Worm (Caenorhabditis elegans) whole organism, L1 larva: ENCODE measurements around the gene eif-2Bdelta.
A peak's percentile ranks its signal among the peaks of the same experiment; 100 is the strongest.

Source experiments
- C04F5.9 ChIP-seq: sonication (generic microtip); optimal IDR thresholded peaks from 2 replicates; lab custom pipeline; 2016; ENCODE audit warnings: missing genetic modification characterization, missing compliant biosample characterization
- F16B12.6 ChIP-seq: fragments of 150-350 bp; optimal IDR thresholded peaks from 2 replicates; lab custom pipeline; 2014; ENCODE audit warnings: missing biosample characterization, missing genetic modification characterization
- Y116A8C.19 ChIP-seq: sonication (generic microtip); optimal IDR thresholded peaks from 2 replicates; lab custom pipeline; 2016; ENCODE audit warnings: missing compliant biosample characterization, missing genetic modification characterization, borderline replicate concordance
- aly-2 ChIP-seq: fragments of 150-350 bp; optimal IDR thresholded peaks from 2 replicates; lab custom pipeline; 2014; ENCODE audit warnings: missing biosample characterization, missing genetic modification characterization
- blmp-1 ChIP-seq: fragments of 150-350 bp; optimal IDR thresholded peaks from 2 replicates; lab custom pipeline; 2014; ENCODE audit warnings: missing biosample characterization, missing genetic modification characterization
- ceh-82 ChIP-seq, 3 experiments: fragments of 150-350 bp in 1 of 3; sonication (generic microtip) in 2 of 3; optimal IDR thresholded peaks; 2 replicates each; lab custom pipeline; 2014 to 2017; ENCODE audit warnings: missing biosample characterization in 3 of 3, missing genetic modification characterization in 3 of 3
- dpl-1 ChIP-seq, 3 experiments: fragments of 150-350 bp in 2 of 3; sonication (generic microtip) in 1 of 3; optimal IDR thresholded peaks; 2 replicates each; lab custom pipeline; 2014 to 2017; ENCODE audit warnings: missing biosample characterization in 3 of 3, missing genetic modification characterization in 3 of 3, missing genetic modification reagents in 3 of 3
- dsc-1 ChIP-seq: sonication (generic microtip); optimal IDR thresholded peaks from 2 replicates; lab custom pipeline; 2016; ENCODE audit warnings: mild to moderate bottlenecking, missing genetic modification characterization, missing compliant biosample characterization
- efl-1 ChIP-seq, 4 experiments: fragments of 150-350 bp; optimal IDR thresholded peaks in 3 of 4; peaks in 1 of 4; 1 replicate in 1 of 4; 2 replicates in 3 of 4; lab custom pipeline; 2014; ENCODE audit warnings: missing biosample characterization in 2 of 4, missing genetic modification characterization in 2 of 4, missing genetic modification reagents in 2 of 4
- efl-3 ChIP-seq: fragments of 200-800 bp; sonication (Bioruptor generic); optimal IDR thresholded peaks from 2 replicates; lab custom pipeline; 2018; ENCODE audit warnings: mild to moderate bottlenecking, missing genetic modification characterization, missing compliant biosample characterization
- egl-27 ChIP-seq, 2 experiments: fragments of 150-350 bp in 1 of 2; sonication (generic microtip); optimal IDR thresholded peaks; 3 replicates each; lab custom pipeline; 2017 to 2018; ENCODE audit warnings: missing biosample characterization in 2 of 2, missing genetic modification characterization in 2 of 2, missing genetic modification reagents in 2 of 2
- ets-5 ChIP-seq: fragments of 200-800 bp; sonication (Bioruptor generic); IDR thresholded peaks from 2 replicates; pipeline ENCODE4 v1.3.6; 2022; ENCODE audit warnings: missing genetic modification characterization, missing compliant biosample characterization
- fkh-10 ChIP-seq: sonication (generic microtip); optimal IDR thresholded peaks from 2 replicates; lab custom pipeline; 2017; ENCODE audit warnings: missing biosample characterization, missing genetic modification reagents, missing genetic modification characterization
- grh-1 ChIP-seq: fragments of 200-800 bp; sonication (Bioruptor generic); IDR thresholded peaks from 2 replicates; pipeline ENCODE4 v1.3.6; 2022; ENCODE audit warnings: missing genetic modification reagents, missing genetic modification characterization, missing compliant biosample characterization
- hlh-17 ChIP-seq: fragments of 200-800 bp; sonication (Bioruptor generic); optimal IDR thresholded peaks from 2 replicates; lab custom pipeline; 2018; ENCODE audit warnings: missing genetic modification characterization, mild to moderate bottlenecking, missing compliant biosample characterization, moderate library complexity, borderline replicate concordance
- hpl-2 ChIP-seq: fragments of 150-350 bp; optimal IDR thresholded peaks from 2 replicates; lab custom pipeline; 2014; ENCODE audit warnings: missing biosample characterization, missing genetic modification reagents, missing genetic modification characterization
- irx-1 ChIP-seq: sonication (generic microtip); optimal IDR thresholded peaks from 2 replicates; lab custom pipeline; 2016; ENCODE audit warnings: missing genetic modification characterization, missing compliant biosample characterization
- lin-13 ChIP-seq: fragments of 150-350 bp; optimal IDR thresholded peaks from 2 replicates; lab custom pipeline; 2014; ENCODE audit warnings: missing biosample characterization, missing genetic modification reagents, missing genetic modification characterization
- lin-14 ChIP-seq: fragments of 200-800 bp; sonication (Bioruptor generic); optimal IDR thresholded peaks from 2 replicates; lab custom pipeline; 2018; ENCODE audit warnings: mild to moderate bottlenecking, missing genetic modification characterization, moderate library complexity, missing compliant biosample characterization
- lin-15B ChIP-seq: fragments of 150-350 bp; sonication (generic microtip); optimal IDR thresholded peaks from 3 replicates; lab custom pipeline; 2014; ENCODE audit warnings: missing biosample characterization, missing genetic modification characterization
- lir-3 ChIP-seq: sonication (generic microtip); optimal IDR thresholded peaks from 2 replicates; lab custom pipeline; 2016; ENCODE audit warnings: mild to moderate bottlenecking, missing genetic modification characterization, moderate library complexity, missing compliant biosample characterization; ENCODE audit not compliant: poor library complexity
- lsy-2 ChIP-seq, 2 experiments: fragments of 150-350 bp; optimal IDR thresholded peaks; 2 replicates each; lab custom pipeline; 2014; ENCODE audit warnings: missing biosample characterization in 2 of 2, missing genetic modification characterization in 2 of 2
- mdl-1 ChIP-seq, 2 experiments: fragments of 150-350 bp; optimal IDR thresholded peaks; 2 replicates each; lab custom pipeline; 2014 to 2017; ENCODE audit warnings: missing biosample characterization in 2 of 2, missing genetic modification characterization in 2 of 2, inconsistent platforms in 1 of 2
- mep-1 ChIP-seq: fragments of 150-350 bp; optimal IDR thresholded peaks from 2 replicates; lab custom pipeline; 2014; ENCODE audit warnings: missing biosample characterization, missing genetic modification characterization
- nhr-19 ChIP-seq: fragments of 200-800 bp; sonication (Bioruptor generic); conservative IDR thresholded peaks from 2 replicates; pipeline ENCODE4 v1.3.6; 2022; ENCODE audit warnings: missing genetic modification characterization, missing compliant biosample characterization
- nhr-237 ChIP-seq: fragments of 150-350 bp; optimal IDR thresholded peaks from 2 replicates; lab custom pipeline; 2014; ENCODE audit warnings: missing biosample characterization, missing genetic modification characterization
- nhr-28 ChIP-seq: fragments of 150-350 bp; optimal IDR thresholded peaks from 2 replicates; lab custom pipeline; 2014; ENCODE audit warnings: missing biosample characterization, missing genetic modification characterization
- nhr-47 ChIP-seq: sonication (generic microtip); optimal IDR thresholded peaks from 2 replicates; lab custom pipeline; 2016; ENCODE audit warnings: mild to moderate bottlenecking, missing genetic modification characterization, moderate library complexity, missing compliant biosample characterization
- nhr-77 ChIP-seq: fragments of 150-350 bp; optimal IDR thresholded peaks from 2 replicates; lab custom pipeline; 2014; ENCODE audit warnings: missing biosample characterization, missing genetic modification characterization
- nhr-84 ChIP-seq: sonication (generic microtip); optimal IDR thresholded peaks from 2 replicates; lab custom pipeline; 2017; ENCODE audit warnings: missing biosample characterization, missing genetic modification characterization
- nhr-85 ChIP-seq: sonication (generic microtip); peaks from one replicate; lab custom pipeline; 2016; ENCODE audit warnings: missing genetic modification characterization, inconsistent platforms, missing compliant biosample characterization
- pax-3 ChIP-seq: fragments of 200-800 bp; sonication (Bioruptor generic); optimal IDR thresholded peaks from 2 replicates; lab custom pipeline; 2018; ENCODE audit warnings: mild to moderate bottlenecking, missing genetic modification characterization, moderate library complexity, missing compliant biosample characterization
- pqm-1 ChIP-seq: sonication (generic microtip); optimal IDR thresholded peaks from 3 replicates; lab custom pipeline; 2017; ENCODE audit warnings: missing biosample characterization, missing genetic modification characterization
- rnt-1 ChIP-seq: sonication (generic microtip); optimal IDR thresholded peaks from 2 replicates; lab custom pipeline; 2016; ENCODE audit warnings: mild to moderate bottlenecking, missing genetic modification characterization, moderate library complexity, missing compliant biosample characterization
- snpc-4 ChIP-seq: fragments of 150-350 bp; optimal IDR thresholded peaks from 2 replicates; lab custom pipeline; 2014; ENCODE audit warnings: missing biosample characterization, missing genetic modification characterization
- sox-4 ChIP-seq: sonication (generic microtip); optimal IDR thresholded peaks from 2 replicates; lab custom pipeline; 2016; ENCODE audit warnings: missing genetic modification characterization, missing compliant biosample characterization
- sptf-1 ChIP-seq: fragments of 150-350 bp; optimal IDR thresholded peaks from 2 replicates; lab custom pipeline; 2014; ENCODE audit warnings: missing biosample characterization, missing genetic modification characterization
- swsn-7 ChIP-seq: sonication (generic microtip); optimal IDR thresholded peaks from 2 replicates; lab custom pipeline; 2016; ENCODE audit warnings: missing genetic modification characterization, missing compliant biosample characterization
- unc-30 ChIP-seq: sonication (generic microtip); optimal IDR thresholded peaks from 2 replicates; lab custom pipeline; 2017; ENCODE audit warnings: missing biosample characterization, missing genetic modification characterization
- unc-86 ChIP-seq: sonication (generic microtip); optimal IDR thresholded peaks from 2 replicates; lab custom pipeline; 2016; ENCODE audit warnings: missing genetic modification characterization, missing compliant biosample characterization
- vab-15 ChIP-seq: sonication (generic microtip); optimal IDR thresholded peaks from 2 replicates; lab custom pipeline; 2017; ENCODE audit warnings: missing genotype, mild to moderate bottlenecking, missing genetic modification characterization, missing compliant biosample characterization
- zip-4 ChIP-seq: fragments of 200-800 bp; sonication (Bioruptor generic); optimal IDR thresholded peaks from 2 replicates; lab custom pipeline; 2018; ENCODE audit warnings: mild to moderate bottlenecking, missing genetic modification characterization, moderate library complexity, missing compliant biosample characterization
- ztf-4 ChIP-seq: fragments of 150-350 bp; optimal IDR thresholded peaks from 2 replicates; lab custom pipeline; 2014; ENCODE audit warnings: missing biosample characterization, missing genetic modification characterization

eif-2Bdelta gene

ce11 chrV:9545238-9545709 lies 31.6 kb downstream of the eif-2Bdelta start, which contains the start of the genes his-35 and his-41 (continued):
- TF ChIP-seq rnt-1, result peak; percentile 42
- no peak for TF ChIP-seq nhr-237 (tag; lab: Kevin White, UChicago)
- TF ChIP-seq lin-15B (tag; lab: Kevin White, UChicago), result no peak
- TF ChIP-seq nhr-85, result no peak
- TF ChIP-seq grh-1 (GFP tag; lab: Robert Waterston, UW), result 0 out of 2 replicates have a peak, but pooled peaks have one; percentile 14
- no peak for TF ChIP-seq lin-13 (GFP tag; lab: Kevin White, UChicago)
- TF ChIP-seq ceh-82 (tag; optimal IDR thresholded peaks at IDR 0.05; lab: Kevin White, UChicago), result peak; percentile 41 to 57 (median 54)
- peak; percentile 75 for TF ChIP-seq lin-14 (GFP tag; lab: Kevin White, UChicago)
- peak; percentile 60 to 63 for TF ChIP-seq efl-1 (optimal IDR thresholded peaks at IDR 0.05; lab: Kevin White, UChicago)
- TF ChIP-seq efl-1 (GFP tag; optimal IDR thresholded peaks at IDR 0.05 in 1 of 2; lab: Kevin White, UChicago), result peak; percentile 53 to 93
- peak; percentile 74 for TF ChIP-seq swsn-7 (tag; lab: Kevin White, UChicago)
- TF ChIP-seq irx-1 (tag; lab: Kevin White, UChicago), result peak; percentile 55
- TF ChIP-seq C04F5.9, result no peak
- TF ChIP-seq ets-5 (GFP tag; lab: Robert Waterston, UW), result no peak
- peak; percentile 83 for TF ChIP-seq dsc-1 (tag; lab: Kevin White, UChicago)
- TF ChIP-seq pqm-1 (tag; lab: Kevin White, UChicago), result no peak
- peak; percentile 7 for TF ChIP-seq pax-3 (tag; lab: Kevin White, UChicago)
- TF ChIP-seq ztf-4 (tag; lab: Kevin White, UChicago), result no peak
- no peak for TF ChIP-seq unc-30 (tag; lab: Kevin White, UChicago)
- TF ChIP-seq nhr-47 (tag; lab: Kevin White, UChicago), result peak; percentile 87
- TF ChIP-seq F16B12.6, result peak; percentile 28
- peak; percentile 9 to 45 (median 43) for TF ChIP-seq dpl-1 (GFP tag; optimal IDR thresholded peaks at IDR 0.05; lab: Kevin White, UChicago)
- TF ChIP-seq blmp-1 (tag; lab: Kevin White, UChicago), result no peak
- TF ChIP-seq nhr-28 (tag; lab: Kevin White, UChicago), result no peak
- TF ChIP-seq lir-3 (tag; lab: Kevin White, UChicago), result no peak
- TF ChIP-seq fkh-10, result peak; percentile 8
- no peak for TF ChIP-seq sox-4 (tag; lab: Kevin White, UChicago)
- no peak for TF ChIP-seq aly-2 (tag; lab: Kevin White, UChicago)
- no peak for TF ChIP-seq vab-15 (tag; lab: Kevin White, UChicago)
- no peak for TF ChIP-seq sptf-1
- TF ChIP-seq unc-86 (tag; lab: Kevin White, UChicago), result peak; percentile 59
- TF ChIP-seq efl-3 (GFP tag; lab: Kevin White, UChicago), result no peak
- peak; percentile 67 for TF ChIP-seq nhr-19
- no peak for TF ChIP-seq egl-27 (tag; optimal IDR thresholded peaks at IDR 0.05; lab: Kevin White, UChicago)
- TF ChIP-seq snpc-4 (tag; lab: Kevin White, UChicago), result peak; percentile 12
- peak; percentile 23 for TF ChIP-seq nhr-77 (tag; lab: Kevin White, UChicago)

ce11 chrV:9546042-9546581 lies 32.5 kb downstream of the eif-2Bdelta start, which contains the start of gene C50F4.6:
C50F4.6 (plus strand) TSS chrV:9546092.
- no peak for TF ChIP-seq mdl-1 (tag; optimal IDR thresholded peaks at IDR 0.05; lab: Kevin White, UChicago)
- peak in 1 of 2 experiments; percentile 27 for TF ChIP-seq lsy-2 (tag; optimal IDR thresholded peaks at IDR 0.05; lab: Kevin White, UChicago)
- TF ChIP-seq mep-1, result peak; percentile 1
- no peak for TF ChIP-seq nhr-84 (tag; lab: Kevin White, UChicago)
- no peak for TF ChIP-seq Y116A8C.19 (tag; lab: Kevin White, UChicago)
- no peak for TF ChIP-seq zip-4 (GFP tag; lab: Kevin White, UChicago)
- TF ChIP-seq efl-1 (optimal IDR thresholded peaks at IDR 0.05; lab: Kevin White, UChicago), result no peak
- peak in 1 of 2 experiments; percentile 80 for TF ChIP-seq efl-1 (GFP tag; optimal IDR thresholded peaks at IDR 0.05 in 1 of 2; lab: Kevin White, UChicago)
- TF ChIP-seq nhr-85, result peak; percentile 50
- no peak for TF ChIP-seq hlh-17 (GFP tag; lab: Kevin White, UChicago)
- TF ChIP-seq hpl-2 (GFP tag; lab: Kevin White, UChicago), result no peak
